Worm (Caenorhabditis elegans) whole organism, L4 larva: ENCODE results near the gene cest-19.

ENCODE experiments used
- F10B5.3 ChIP-seq: sonication (generic microtip); optimal IDR thresholded peaks from 2 replicates; lab custom pipeline; 2016; ENCODE audit warnings: mild to moderate bottlenecking, missing genetic modification characterization, missing compliant biosample characterization
- ceh-62 ChIP-seq: sonication (generic microtip); optimal IDR thresholded peaks from 2 replicates; lab custom pipeline; 2017; ENCODE audit warnings: missing biosample characterization, missing genetic modification characterization
- duxl-1 ChIP-seq: sonication (generic microtip); optimal IDR thresholded peaks from 2 replicates; lab custom pipeline; 2016; ENCODE audit warnings: mild to moderate bottlenecking, missing genetic modification characterization, moderate library complexity, missing compliant biosample characterization; ENCODE audit not compliant: poor library complexity
- lin-1 ChIP-seq: fragments of 200-800 bp; sonication (Bioruptor generic); IDR thresholded peaks from 2 replicates; pipeline ENCODE4 v1.3.6; 2022; ENCODE audit warnings: missing genetic modification reagents, missing genetic modification characterization, missing compliant biosample characterization
- pha-4 ChIP-seq, 2 experiments: fragments of 150-350 bp in 1 of 2; fragments of 200-800 bp in 1 of 2; sonication (Bioruptor generic) in 1 of 2; IDR thresholded peaks in 1 of 2; optimal IDR thresholded peaks in 1 of 2; 2 replicates each; pipeline versions ENCODE4 v1.3.6 to Lab custom; 2014 to 2022; ENCODE audit warnings: missing genetic modification characterization in 2 of 2, missing genetic modification reagents in 2 of 2, missing biosample characterization in 1 of 2, missing compliant biosample characterization in 1 of 2
- saeg-2 ChIP-seq: fragments of 200-800 bp; sonication (Bioruptor generic); IDR thresholded peaks from 2 replicates; pipeline ENCODE4 v1.3.6; 2022; ENCODE audit warnings: missing genetic modification reagents, missing genetic modification characterization, missing compliant biosample characterization
- zag-1 ChIP-seq: fragments of 150-350 bp; optimal IDR thresholded peaks from 2 replicates; lab custom pipeline; 2014; ENCODE audit warnings: missing biosample characterization, missing genetic modification characterization

DNA sequence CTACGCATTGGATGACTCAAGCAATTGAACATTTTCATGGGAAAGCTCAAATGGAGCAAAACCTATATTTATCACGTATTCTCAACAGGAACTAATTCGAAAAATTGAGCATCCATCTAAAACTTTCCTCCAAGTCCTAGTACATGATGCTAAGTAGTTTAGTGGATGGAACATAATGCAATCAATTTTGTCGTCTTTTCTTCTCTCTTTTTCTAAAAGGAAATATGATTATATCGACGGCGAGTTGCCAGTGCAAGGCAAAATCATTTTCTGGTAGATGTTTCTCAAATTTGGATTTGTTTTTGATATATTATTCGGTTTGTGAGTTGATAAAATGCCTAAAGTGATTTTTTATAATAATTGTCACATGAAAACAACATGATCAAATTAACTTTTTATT is 4.9 kb upstream of the cest-19 start:
- no peak for TF ChIP-seq duxl-1
- TF ChIP-seq pha-4 (GFP tag; IDR thresholded peaks at IDR 0.05; lab: Robert Waterston, UW), result no peak
- TF ChIP-seq pha-4 (tag; optimal IDR thresholded peaks at IDR 0.05; lab: Kevin White, UChicago), result no peak
- no peak for TF ChIP-seq ceh-62 (tag; lab: Kevin White, UChicago)
- no peak for TF ChIP-seq lin-1 (GFP tag; lab: Robert Waterston, UW)
- TF ChIP-seq zag-1, result no peak
- TF ChIP-seq saeg-2 (GFP tag; lab: Robert Waterston, UW), result no peak
- TF ChIP-seq F10B5.3, result no peak
